Worm (Caenorhabditis elegans) whole organism, L2 larva: ENCODE measurements around the gene F11A5.13.

Source experiments
- C34F6.9 ChIP-seq: fragments of 150-350 bp; optimal IDR thresholded peaks from 2 replicates; lab custom pipeline; 2014; ENCODE audit warnings: missing biosample characterization, missing genetic modification characterization
- R02D3.7 ChIP-seq: fragments of 150-350 bp; optimal IDR thresholded peaks from 2 replicates; lab custom pipeline; 2014; ENCODE audit warnings: missing biosample characterization, missing genetic modification characterization
- Y55F3AM.14 ChIP-seq: fragments of 200-800 bp; sonication (Bioruptor generic); optimal IDR thresholded peaks from 2 replicates; lab custom pipeline; 2018; ENCODE audit warnings: mild to moderate bottlenecking, missing genetic modification characterization, missing compliant biosample characterization
- alr-1 ChIP-seq: fragments of 150-350 bp; optimal IDR thresholded peaks from 2 replicates; lab custom pipeline; 2014; ENCODE audit warnings: missing biosample characterization, missing genetic modification characterization
- aly-2 ChIP-seq: fragments of 150-350 bp; optimal IDR thresholded peaks from 2 replicates; lab custom pipeline; 2014; ENCODE audit warnings: missing biosample characterization, missing genetic modification characterization
- ama-1 ChIP-seq: fragments of 150-350 bp; optimal IDR thresholded peaks from 2 replicates; lab custom pipeline; 2018; ENCODE audit warnings: inconsistent platforms
- blmp-1 ChIP-seq: sonication (generic microtip); optimal IDR thresholded peaks from 2 replicates; lab custom pipeline; 2017; ENCODE audit warnings: missing genetic modification characterization, mild to moderate bottlenecking, missing compliant biosample characterization, antibody characterized with exemption, moderate library complexity; ENCODE audit not compliant: insufficient read depth
- ceh-16 ChIP-seq: fragments of 150-350 bp; optimal IDR thresholded peaks from 2 replicates; lab custom pipeline; 2014; ENCODE audit warnings: missing biosample characterization, missing genetic modification characterization
- ceh-82 ChIP-seq: fragments of 150-350 bp; optimal IDR thresholded peaks from 2 replicates; lab custom pipeline; 2014; ENCODE audit warnings: missing biosample characterization, missing genetic modification characterization
- crh-2 ChIP-seq: sonication (generic microtip); optimal IDR thresholded peaks from 2 replicates; lab custom pipeline; 2017; ENCODE audit warnings: missing biosample characterization, missing genetic modification characterization
- egl-27 ChIP-seq: sonication (generic microtip); optimal IDR thresholded peaks from 3 replicates; lab custom pipeline; 2017; ENCODE audit warnings: missing biosample characterization, missing genetic modification reagents, missing genetic modification characterization
- elt-1 ChIP-seq: fragments of 150-350 bp; optimal IDR thresholded peaks from 2 replicates; lab custom pipeline; 2014; ENCODE audit warnings: missing biosample characterization, missing genetic modification characterization
- elt-3 ChIP-seq: sonication (generic microtip); optimal IDR thresholded peaks from 2 replicates; lab custom pipeline; 2017; ENCODE audit warnings: missing biosample characterization, missing genetic modification characterization
- fos-1 ChIP-seq: fragments of 150-350 bp; optimal IDR thresholded peaks from 2 replicates; lab custom pipeline; 2014; ENCODE audit warnings: missing biosample characterization, missing genetic modification characterization
- gmeb-1 ChIP-seq: fragments of 150-350 bp; optimal IDR thresholded peaks from 2 replicates; lab custom pipeline; 2014; ENCODE audit warnings: missing biosample characterization, missing genetic modification characterization
- lin-11 ChIP-seq: fragments of 150-350 bp; sonication (generic microtip); optimal IDR thresholded peaks from 2 replicates; lab custom pipeline; 2014; ENCODE audit warnings: missing biosample characterization, missing genetic modification characterization, inconsistent platforms, mixed read lengths
- lin-13 ChIP-seq: fragments of 150-350 bp; optimal IDR thresholded peaks from 2 replicates; lab custom pipeline; 2014; ENCODE audit warnings: missing biosample characterization, missing genetic modification reagents, missing genetic modification characterization
- lin-39 ChIP-seq: fragments of 150-350 bp; optimal IDR thresholded peaks from 2 replicates; lab custom pipeline; 2014; ENCODE audit warnings: missing biosample characterization, missing genetic modification reagents, missing genetic modification characterization
- lsy-2 ChIP-seq, 2 experiments: fragments of 150-350 bp in 1 of 2; sonication (generic microtip) in 1 of 2; optimal IDR thresholded peaks; 2 replicates each; lab custom pipeline; 2014 to 2017; ENCODE audit warnings: missing biosample characterization in 2 of 2, missing genetic modification characterization in 2 of 2
- mab-5 ChIP-seq: fragments of 150-350 bp; optimal IDR thresholded peaks from 2 replicates; lab custom pipeline; 2014; ENCODE audit warnings: missing biosample characterization, missing genetic modification characterization
- mbf-1 ChIP-seq: sonication (generic microtip); optimal IDR thresholded peaks from 2 replicates; lab custom pipeline; 2017; ENCODE audit warnings: missing biosample characterization, missing genetic modification characterization
- mdl-1 ChIP-seq, 2 experiments: fragments of 150-350 bp in 1 of 2; sonication (generic microtip) in 1 of 2; optimal IDR thresholded peaks; 2 replicates each; lab custom pipeline; 2017; ENCODE audit warnings: missing biosample characterization in 2 of 2, missing genetic modification characterization in 2 of 2
- nhr-11 ChIP-seq: fragments of 150-350 bp; optimal IDR thresholded peaks from 2 replicates; lab custom pipeline; 2014; ENCODE audit warnings: missing biosample characterization, missing genetic modification characterization
- nhr-12 ChIP-seq: fragments of 150-350 bp; optimal IDR thresholded peaks from 2 replicates; lab custom pipeline; 2014; ENCODE audit warnings: missing biosample characterization, missing genetic modification characterization
- nhr-23 ChIP-seq: fragments of 150-350 bp; optimal IDR thresholded peaks from 2 replicates; lab custom pipeline; 2014; ENCODE audit warnings: missing biosample characterization, missing genetic modification reagents, missing genetic modification characterization
- nhr-237 ChIP-seq: fragments of 150-350 bp; optimal IDR thresholded peaks from 2 replicates; lab custom pipeline; 2014; ENCODE audit warnings: missing biosample characterization, missing genetic modification characterization
- nhr-25 ChIP-seq: fragments of 150-350 bp; sonication (generic microtip); optimal IDR thresholded peaks from 3 replicates; lab custom pipeline; 2014; ENCODE audit warnings: missing biosample characterization, missing genetic modification characterization
- nhr-77 ChIP-seq: fragments of 150-350 bp; optimal IDR thresholded peaks from 2 replicates; lab custom pipeline; 2014; ENCODE audit warnings: missing biosample characterization, missing genetic modification characterization
- peb-1 ChIP-seq: fragments of 150-350 bp; optimal IDR thresholded peaks from 2 replicates; lab custom pipeline; 2014; ENCODE audit warnings: missing biosample characterization, missing genetic modification characterization
- skn-1 ChIP-seq: sonication (generic microtip); optimal IDR thresholded peaks from 2 replicates; lab custom pipeline; 2017; ENCODE audit warnings: missing biosample characterization, missing genetic modification characterization
- sma-3 ChIP-seq: sonication (generic microtip); optimal IDR thresholded peaks from 2 replicates; lab custom pipeline; 2016; ENCODE audit warnings: missing genetic modification reagents, missing genetic modification characterization, missing compliant biosample characterization
- sma-9 ChIP-seq, 2 experiments: fragments of 150-350 bp in 1 of 2; sonication (generic microtip) in 1 of 2; optimal IDR thresholded peaks; 2 replicates each; lab custom pipeline; 2014 to 2016; ENCODE audit warnings: missing genetic modification characterization in 2 of 2, mild to moderate bottlenecking in 1 of 2, missing biosample characterization in 1 of 2, missing compliant biosample characterization in 1 of 2, missing genetic modification reagents in 1 of 2, moderate library complexity in 1 of 2
- snpc-4 ChIP-seq: fragments of 150-350 bp; optimal IDR thresholded peaks from 2 replicates; lab custom pipeline; 2014; ENCODE audit warnings: missing biosample characterization, missing genetic modification characterization
- unc-39 ChIP-seq: fragments of 150-350 bp; optimal IDR thresholded peaks from 2 replicates; lab custom pipeline; 2014; ENCODE audit warnings: missing biosample characterization, missing genetic modification characterization
- unc-55 ChIP-seq: fragments of 150-350 bp; sonication (generic microtip); optimal IDR thresholded peaks from 3 replicates; lab custom pipeline; 2014; ENCODE audit warnings: missing biosample characterization, missing genetic modification reagents, missing genetic modification characterization
- unc-62 ChIP-seq: fragments of 150-350 bp; optimal IDR thresholded peaks from 2 replicates; lab custom pipeline; 2014; ENCODE audit warnings: missing biosample characterization, missing genetic modification reagents, missing genetic modification characterization
- ztf-11 ChIP-seq: sonication (generic microtip); optimal IDR thresholded peaks from 2 replicates; lab custom pipeline; 2017; ENCODE audit warnings: missing biosample characterization, missing genetic modification characterization
- ztf-4 ChIP-seq: fragments of 150-350 bp; optimal IDR thresholded peaks from 2 replicates; lab custom pipeline; 2014; ENCODE audit warnings: missing biosample characterization, missing genetic modification characterization

F11A5.13 gene

DNA sequence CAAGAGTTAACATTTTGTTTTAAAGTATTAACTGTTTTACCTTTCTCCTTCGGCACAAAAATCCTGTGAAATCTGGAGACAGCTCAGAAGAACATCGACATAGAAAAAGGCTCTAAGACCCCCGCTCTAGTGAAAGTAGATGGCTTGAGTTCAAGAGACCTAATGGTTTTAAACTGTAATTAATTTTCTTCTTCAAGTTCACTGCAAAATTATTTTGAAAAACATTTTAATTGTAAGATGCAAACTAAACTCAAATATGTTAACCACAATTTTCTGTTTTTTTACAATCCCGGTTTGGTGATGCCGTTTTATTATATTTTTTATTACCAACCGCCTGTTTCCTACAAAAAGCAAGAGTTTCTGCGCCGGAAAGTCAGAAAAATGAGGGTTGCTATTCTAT lies 7.1 kb upstream of the F11A5.13 start, which contains the start of gene clec-233:
Gene clec-233, plus strand, starts transcription at position 301 of the 400 bp plus-strand sequence.
- TF ChIP-seq ceh-16 = no peak
- TF ChIP-seq nhr-23 (tag; lab: Kevin White, UChicago) = no peak
- no peak for TF ChIP-seq crh-2
- TF ChIP-seq ztf-11 (tag; lab: Kevin White, UChicago) = no peak
- TF ChIP-seq sma-3 = no peak
- TF ChIP-seq ceh-82 (tag; lab: Kevin White, UChicago) = no peak
- no peak for TF ChIP-seq peb-1
- TF ChIP-seq lin-39 (tag; lab: Kevin White, UChicago) = no peak
- TF ChIP-seq unc-55 (GFP tag; lab: Kevin White, UChicago) = no peak
- TF ChIP-seq ama-1 (lab: Kevin White, UChicago) = no peak
- TF ChIP-seq nhr-12 = no peak
- TF ChIP-seq gmeb-1 = no peak
- TF ChIP-seq Y55F3AM.14 = no peak
- TF ChIP-seq nhr-77 (tag; lab: Kevin White, UChicago) = no peak
- no peak for TF ChIP-seq unc-62 (GFP tag; lab: Kevin White, UChicago)
- no peak for TF ChIP-seq unc-39 (tag; lab: Kevin White, UChicago)
- TF ChIP-seq alr-1 (tag; lab: Kevin White, UChicago) = no peak
- no peak for TF ChIP-seq lin-11 (tag; lab: Kevin White, UChicago)
- TF ChIP-seq lin-13 (GFP tag; lab: Kevin White, UChicago) = no peak
- no peak for TF ChIP-seq blmp-1

DNA sequence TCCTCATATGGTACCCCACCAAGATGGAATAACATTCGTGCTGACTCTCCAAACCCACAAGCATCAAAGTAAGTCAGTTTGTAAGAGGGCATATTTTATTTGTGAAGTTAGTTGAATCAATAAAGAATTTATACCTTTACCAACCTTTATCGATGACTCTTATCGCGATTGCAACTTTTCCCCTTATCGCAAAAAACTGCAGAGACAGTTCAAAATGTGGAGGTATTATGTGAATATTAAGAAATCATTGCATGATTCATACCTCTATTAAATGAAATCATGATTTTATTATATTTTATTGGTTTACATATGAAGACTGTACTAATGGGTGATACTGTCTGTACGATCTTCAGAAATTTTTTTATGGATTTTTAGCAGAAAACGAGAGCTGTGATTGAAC lies 5.7 kb upstream of the F11A5.13 start, which contains the start of gene gst-22:
Gene gst-22, minus strand, starts transcription at position 103 of the 400 bp plus-strand sequence.
- TF ChIP-seq nhr-25 (tag; lab: Kevin White, UChicago) (no peak), crh-2 (no peak), gmeb-1 (peak; percentile 5), mbf-1 (tag; lab: Kevin White, UChicago) (no peak), elt-1 (tag; lab: Kevin White, UChicago) (no peak), ceh-16 (no peak), fos-1 (peak; percentile 99), C34F6.9 (tag; lab: Kevin White, UChicago) (no peak), R02D3.7 (no peak), elt-3 (tag; lab: Kevin White, UChicago) (no peak), nhr-237 (tag; lab: Kevin White, UChicago) (no peak), aly-2 (tag; lab: Kevin White, UChicago) (no peak), unc-62 (GFP tag; lab: Kevin White, UChicago) (no peak), peb-1 (no peak), nhr-11 (no peak), mab-5 (tag; lab: Kevin White, UChicago) (no peak), unc-55 (GFP tag; lab: Kevin White, UChicago) (no peak), mdl-1 (tag; optimal IDR thresholded peaks at IDR 0.05; lab: Kevin White, UChicago) (no peak), blmp-1 (no peak), snpc-4 (no peak), skn-1 (peak; percentile 10), sma-9 (GFP tag; optimal IDR thresholded peaks at IDR 0.05; lab: Kevin White, UChicago) (peak; percentile 56), sma-9 (tag; optimal IDR thresholded peaks at IDR 0.05; lab: Kevin White, UChicago) (no peak), ztf-11 (tag; lab: Kevin White, UChicago) (no peak), nhr-77 (tag; lab: Kevin White, UChicago) (no peak)

DNA sequence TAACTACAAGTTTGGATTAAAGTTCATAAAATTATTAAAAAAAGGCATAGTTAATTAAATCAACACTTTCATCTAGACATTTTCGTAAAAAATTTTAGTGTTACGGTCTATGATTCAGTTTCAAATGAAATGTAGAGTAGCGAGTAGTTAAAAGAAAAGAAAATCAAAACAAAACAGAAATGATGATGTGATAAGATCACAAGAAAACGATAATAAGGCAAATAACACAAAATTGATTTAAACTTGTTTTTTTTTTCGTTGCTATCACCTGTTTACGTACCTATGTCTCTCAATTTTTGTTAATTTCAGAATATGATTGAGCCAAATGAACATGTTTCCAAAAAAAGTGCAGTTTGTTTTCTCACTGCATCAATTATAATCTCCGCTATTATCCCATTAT lies 3.4 kb upstream of the F11A5.13 start, which contains the start of the genes F21H7.2 and F21H7.12:
Gene F21H7.2, minus strand, starts transcription at position 101 of the 400 bp plus-strand sequence.
Gene F21H7.12, plus strand, starts transcription at position 270 of the 400 bp plus-strand sequence.
- TF ChIP-seq Y55F3AM.14 (no peak), ztf-4 (tag; lab: Kevin White, UChicago) (no peak), mab-5 (tag; lab: Kevin White, UChicago) (no peak), egl-27 (tag; lab: Kevin White, UChicago) (no peak), crh-2 (no peak), unc-62 (GFP tag; lab: Kevin White, UChicago) (no peak), lsy-2 (tag; optimal IDR thresholded peaks at IDR 0.05; lab: Kevin White, UChicago) (no peak), mbf-1 (tag; lab: Kevin White, UChicago) (no peak), mdl-1 (tag; optimal IDR thresholded peaks at IDR 0.05; lab: Kevin White, UChicago) (no peak), ztf-11 (tag; lab: Kevin White, UChicago) (no peak), unc-39 (tag; lab: Kevin White, UChicago) (no peak), nhr-25 (tag; lab: Kevin White, UChicago) (no peak)
